Worm (Caenorhabditis elegans) whole organism, L4 larva: ENCODE results near the gene C16A11.7.

Source experiments
- F37D6.2 ChIP-seq: sonication (generic microtip); optimal IDR thresholded peaks from 2 replicates; lab custom pipeline; 2016; ENCODE audit warnings: mild to moderate bottlenecking, missing genetic modification characterization, missing compliant biosample characterization
- T26A8.4 ChIP-seq: fragments of 200-800 bp; sonication (Bioruptor generic); IDR thresholded peaks from 2 replicates; pipeline ENCODE4 v1.3.6; 2022; ENCODE audit warnings: missing genetic modification characterization, missing compliant biosample characterization
- ama-1 ChIP-seq: fragments of 150-350 bp; optimal IDR thresholded peaks from 2 replicates; lab custom pipeline; 2014; ENCODE audit warnings: inconsistent platforms, mixed read lengths
- ceh-20 ChIP-seq: fragments of 200-800 bp; sonication (Bioruptor generic); IDR thresholded peaks from 2 replicates; pipeline ENCODE4 v1.3.6; 2022; ENCODE audit warnings: missing genetic modification reagents, missing genetic modification characterization, missing compliant biosample characterization
- ces-1 ChIP-seq: fragments of 150-350 bp; sonication (generic microtip); optimal IDR thresholded peaks from 4 replicates; lab custom pipeline; 2014; ENCODE audit warnings: missing biosample characterization, missing genetic modification reagents, missing genetic modification characterization
- ctbp-1 ChIP-seq: fragments of 200-800 bp; sonication (Bioruptor generic); IDR thresholded peaks from 2 replicates; pipeline ENCODE4 v1.3.6; 2022; ENCODE audit warnings: missing genetic modification reagents, missing genetic modification characterization, missing compliant biosample characterization
- daf-12 ChIP-seq: fragments of 150-350 bp; optimal IDR thresholded peaks from 2 replicates; lab custom pipeline; 2014; ENCODE audit warnings: missing biosample characterization, missing genetic modification reagents, missing genetic modification characterization
- daf-16 ChIP-seq, 3 experiments: sonication (generic microtip); optimal IDR thresholded peaks; 2 replicates each; lab custom pipeline; 2016 to 2017; ENCODE audit warnings: missing genetic modification characterization in 3 of 3, missing genetic modification reagents in 3 of 3, mild to moderate bottlenecking in 2 of 3, missing compliant biosample characterization in 2 of 3, missing biosample characterization in 1 of 3, moderate library complexity in 1 of 3
- daf-8 ChIP-seq: fragments of 200-800 bp; sonication (Bioruptor generic); IDR thresholded peaks from 2 replicates; pipeline ENCODE4 v1.3.6; 2022; ENCODE audit warnings: missing genetic modification characterization, missing compliant biosample characterization
- dmd-6 ChIP-seq: fragments of 200-800 bp; sonication (Bioruptor generic); IDR thresholded peaks from 2 replicates; pipeline ENCODE4 v1.3.6; 2022; ENCODE audit warnings: missing genetic modification reagents, missing genetic modification characterization, missing compliant biosample characterization
- duxl-1 ChIP-seq: sonication (generic microtip); optimal IDR thresholded peaks from 2 replicates; lab custom pipeline; 2016; ENCODE audit warnings: mild to moderate bottlenecking, missing genetic modification characterization, moderate library complexity, missing compliant biosample characterization; ENCODE audit not compliant: poor library complexity
- dve-1 ChIP-seq: sonication (generic microtip); optimal IDR thresholded peaks from 2 replicates; lab custom pipeline; 2017; ENCODE audit warnings: antibody characterized with exemption, mild to moderate bottlenecking, missing genetic modification characterization, missing compliant biosample characterization; ENCODE audit not compliant: insufficient read depth
- fos-1 ChIP-seq: fragments of 150-350 bp; optimal IDR thresholded peaks from 2 replicates; lab custom pipeline; 2014; ENCODE audit warnings: missing biosample characterization, missing genetic modification characterization
- hlh-11 ChIP-seq: fragments of 200-800 bp; sonication (Bioruptor generic); optimal IDR thresholded peaks from 2 replicates; lab custom pipeline; 2018; ENCODE audit warnings: mild to moderate bottlenecking, missing genetic modification characterization, missing compliant biosample characterization
- hlh-30 ChIP-seq: sonication (generic microtip); optimal IDR thresholded peaks from 2 replicates; lab custom pipeline; 2017; ENCODE audit warnings: antibody characterized with exemption, mild to moderate bottlenecking, missing genetic modification characterization, missing compliant biosample characterization; ENCODE audit not compliant: insufficient read depth
- madf-9 ChIP-seq: fragments of 200-800 bp; sonication (Bioruptor generic); conservative IDR thresholded peaks from 2 replicates; pipeline ENCODE4 v1.3.6; 2022; ENCODE audit warnings: missing genetic modification reagents, missing genetic modification characterization, missing compliant biosample characterization
- nhr-10 ChIP-seq: fragments of 150-350 bp; optimal IDR thresholded peaks from 2 replicates; lab custom pipeline; 2014; ENCODE audit warnings: missing biosample characterization, missing genetic modification characterization
- nhr-111 ChIP-seq: fragments of 200-800 bp; sonication (Bioruptor generic); optimal IDR thresholded peaks from 2 replicates; lab custom pipeline; 2018; ENCODE audit warnings: mild to moderate bottlenecking, missing genetic modification characterization, missing compliant biosample characterization
- nhr-41 ChIP-seq: fragments of 200-800 bp; sonication (Bioruptor generic); IDR thresholded peaks from 2 replicates; pipeline ENCODE4 v1.3.6; 2022; ENCODE audit warnings: missing genetic modification reagents, missing genetic modification characterization, missing compliant biosample characterization
- nhr-48 ChIP-seq: sonication (generic microtip); optimal IDR thresholded peaks from 2 replicates; lab custom pipeline; 2016; ENCODE audit warnings: mild to moderate bottlenecking, missing genetic modification characterization, missing compliant biosample characterization
- nhr-6 ChIP-seq: fragments of 150-350 bp; optimal IDR thresholded peaks from 2 replicates; lab custom pipeline; 2014; ENCODE audit warnings: missing biosample characterization, missing genetic modification characterization
- nhr-76 ChIP-seq: fragments of 150-350 bp; optimal IDR thresholded peaks from 2 replicates; lab custom pipeline; 2014; ENCODE audit warnings: missing biosample characterization, missing genetic modification characterization
- php-3 ChIP-seq: fragments of 200-800 bp; sonication (Bioruptor generic); IDR thresholded peaks from 2 replicates; pipeline ENCODE4 v1.3.6; 2022; ENCODE audit warnings: missing genetic modification reagents, missing genetic modification characterization, missing compliant biosample characterization
- set-16 ChIP-seq: fragments of 200-800 bp; sonication (Bioruptor generic); IDR thresholded peaks from 2 replicates; pipeline ENCODE4 v1.3.6; 2022; ENCODE audit warnings: missing genetic modification reagents, missing genetic modification characterization, missing compliant biosample characterization
- snpc-4 ChIP-seq: fragments of 150-350 bp; optimal IDR thresholded peaks from 2 replicates; lab custom pipeline; 2014; ENCODE audit warnings: missing biosample characterization, missing genetic modification characterization
- unc-62 ChIP-seq, 3 experiments: fragments of 150-350 bp in 1 of 3; sonication (generic microtip); optimal IDR thresholded peaks in 2 of 3; peaks in 1 of 3; 1 replicate in 1 of 3; 2 replicates in 2 of 3; lab custom pipeline; 2014 to 2017; ENCODE audit warnings: missing biosample characterization in 3 of 3, missing genetic modification characterization in 3 of 3, missing genetic modification reagents in 3 of 3, missing genotype in 1 of 3
- zip-2 ChIP-seq: fragments of 150-350 bp; optimal IDR thresholded peaks from 2 replicates; lab custom pipeline; 2014; ENCODE audit warnings: missing biosample characterization, missing genetic modification characterization

C16A11.7 gene

ce11 chrII:4211113-4211512 is 45.6 kb downstream of the C16A11.7 start, which contains the start of gene F31D5.7:
TSS of gene F31D5.7 (plus strand) at chrII:4211413.
- TF ChIP-seq hlh-11 (tag; lab: Kevin White, UChicago), result no peak
- TF ChIP-seq nhr-10 (tag; lab: Kevin White, UChicago), result no peak
- TF ChIP-seq set-16 (GFP tag; lab: Robert Waterston, UW), result no peak
- TF ChIP-seq snpc-4 (tag; lab: Kevin White, UChicago), result no peak
- TF ChIP-seq madf-9 (GFP tag; lab: Robert Waterston, UW), result no peak
- no peak for TF ChIP-seq fos-1 (tag; lab: Kevin White, UChicago)
- no peak for TF ChIP-seq ceh-20 (GFP tag; lab: Robert Waterston, UW)
- TF ChIP-seq daf-12 (tag; lab: Kevin White, UChicago), result no peak
- TF ChIP-seq php-3 (GFP tag; lab: Robert Waterston, UW), result no peak
- TF ChIP-seq nhr-76 (tag; lab: Kevin White, UChicago), result no peak
- no peak for TF ChIP-seq T26A8.4
- no peak for TF ChIP-seq zip-2 (tag; lab: Kevin White, UChicago)
- TF ChIP-seq ctbp-1 (GFP tag; lab: Robert Waterston, UW), result no peak
- TF ChIP-seq nhr-6, result no peak
- no peak for TF ChIP-seq daf-16 (GFP tag; optimal IDR thresholded peaks at IDR 0.05; lab: Kevin White, UChicago)
- TF ChIP-seq daf-16 (tag; optimal IDR thresholded peaks at IDR 0.05; lab: Kevin White, UChicago), result no peak
- no peak for TF ChIP-seq dve-1 (tag; lab: Kevin White, UChicago)

- TF ChIP-seq nhr-10 (tag; lab: Kevin White, UChicago), result no peak
- TF ChIP-seq nhr-48 (tag; lab: Kevin White, UChicago), result no peak
- no peak for TF ChIP-seq daf-8 (GFP tag; lab: Robert Waterston, UW)
- no peak for TF ChIP-seq unc-62 (GFP tag; optimal IDR thresholded peaks at IDR 0.05 in 1 of 2; lab: Kevin White, UChicago)
- no peak for TF ChIP-seq unc-62 (tag; optimal IDR thresholded peaks at IDR 0.05; lab: Kevin White, UChicago)
- no peak for TF ChIP-seq dmd-6 (GFP tag; lab: Robert Waterston, UW)
- TF ChIP-seq F37D6.2, result no peak
- TF ChIP-seq ama-1 (lab: Kevin White, UChicago), result no peak
- TF ChIP-seq ces-1 (GFP tag; lab: Kevin White, UChicago), result no peak
- TF ChIP-seq hlh-30, result no peak
- TF ChIP-seq nhr-111 (GFP tag; lab: Kevin White, UChicago), result no peak
- TF ChIP-seq nhr-41, result no peak
- TF ChIP-seq duxl-1 (tag; lab: Kevin White, UChicago), result no peak
These were observed 47.5 kb downstream of the C16A11.7 start, which contains the start of gene F31D5.6 for ce11 chrII:4209071-4209747. TSS of gene F31D5.6 (plus strand) at chrII:4209697.
